Worm (Caenorhabditis elegans): ENCODE measurements around the gene Y62H9A.10.

DNA sequence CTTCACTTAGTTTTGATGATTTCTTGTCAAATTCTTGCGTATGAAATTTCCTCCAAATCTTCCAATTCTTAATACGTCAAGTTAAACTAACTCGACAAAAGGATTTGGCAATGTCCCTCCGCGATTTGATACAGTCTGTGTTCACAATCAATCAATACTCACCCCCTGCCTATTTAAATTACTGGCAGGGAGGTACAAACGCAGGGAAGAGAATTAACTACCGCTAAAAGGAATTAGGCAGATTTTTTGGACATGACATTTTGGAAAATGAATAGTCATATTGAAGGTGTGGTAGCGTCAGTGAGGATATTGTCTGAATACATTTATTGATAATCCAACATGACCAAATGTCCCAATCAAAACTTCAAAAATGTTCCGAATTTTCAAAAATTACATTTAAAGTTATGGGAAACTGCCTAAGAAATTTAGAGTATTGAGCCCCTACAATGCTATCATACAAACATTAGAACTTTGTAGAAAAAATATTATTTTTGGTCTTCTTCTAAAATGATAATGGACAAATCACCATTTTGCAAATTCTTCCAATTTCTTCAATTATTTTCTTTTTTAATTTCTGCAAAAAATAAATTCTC, 34.9 kb upstream of the Y62H9A.10 start:
- TF ChIP-seq drap-1 (GFP tag; optimal IDR thresholded peaks at IDR 0.05), result peak; percentile 95
- TF ChIP-seq lsy-2 (tag; optimal IDR thresholded peaks at IDR 0.05), result peak; percentile 88
- peak; percentile 97 for TF ChIP-seq ztf-11 (tag; optimal IDR thresholded peaks at IDR 0.05)
- TF ChIP-seq pha-4 (tag; optimal IDR thresholded peaks at IDR 0.05), result peak; percentile 92
- TF ChIP-seq nhr-237 (tag; optimal IDR thresholded peaks at IDR 0.05), result peak; percentile 99
- TF ChIP-seq unc-39 (tag; optimal IDR thresholded peaks at IDR 0.05), result peak; percentile 80
- peak; percentile 55 for TF ChIP-seq nhr-28 (tag; optimal IDR thresholded peaks at IDR 0.05)
- no peak for TF ChIP-seq snpc-4 (tag; optimal IDR thresholded peaks at IDR 0.05)
- peak; percentile 44 for TF ChIP-seq blmp-1 (tag; optimal IDR thresholded peaks at IDR 0.05)
- no peak for TF ChIP-seq elt-1 (tag; optimal IDR thresholded peaks at IDR 0.05; ENCODE audit: borderline replicate concordance, insufficient read depth)
- TF ChIP-seq nhr-76 (tag; optimal IDR thresholded peaks at IDR 0.05), result peak; percentile 75
